Fruit fly (Drosophila melanogaster): ENCODE data around the gene Drep4.

Gene Drep4

DNA sequence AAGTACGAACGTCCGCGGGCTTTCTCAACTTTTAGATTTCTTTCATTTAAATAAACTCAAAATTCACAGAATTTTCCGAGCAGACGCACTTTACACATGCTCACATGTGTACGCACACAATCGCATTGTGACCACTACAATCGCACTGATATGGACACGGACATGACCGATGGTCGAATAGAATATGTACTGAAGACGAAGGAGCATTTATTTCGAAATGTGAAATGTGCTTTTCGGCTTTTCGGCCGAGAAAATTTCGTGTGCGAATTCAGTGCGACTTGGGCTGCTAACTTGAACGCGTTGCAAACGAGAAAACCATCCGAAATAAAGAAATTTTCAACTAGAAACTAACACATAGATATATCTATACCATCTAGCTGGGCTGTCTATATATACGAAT is 25.5 kb downstream of the Drep4 start, which contains the start of gene CG44085:
Gene CG44085, plus strand, starts transcription at position 269 of the 400 bp plus-strand sequence.
- no peak for TF ChIP-seq dmrt93B (GFP tag; optimal IDR thresholded peaks at IDR 0.05)
- TF ChIP-seq h (GFP tag; optimal IDR thresholded peaks at IDR 0.05), result no peak
- no peak for TF ChIP-seq CrebA (GFP tag; optimal IDR thresholded peaks at IDR 0.05; ENCODE audit: borderline replicate concordance)
- TF ChIP-seq Mio (GFP tag; optimal IDR thresholded peaks at IDR 0.05), result no peak
- no peak for TF ChIP-seq Sp1 (GFP tag; optimal IDR thresholded peaks at IDR 0.05)
- no peak for TF ChIP-seq CG32264 (GFP tag; optimal IDR thresholded peaks at IDR 0.05)
- TF ChIP-seq Myc (optimal IDR thresholded peaks at IDR 0.05), result no peak
- TF ChIP-seq GATAd (GFP tag; optimal IDR thresholded peaks at IDR 0.05), result no peak
- TF ChIP-seq rgr (GFP tag; optimal IDR thresholded peaks at IDR 0.05), result no peak
- TF ChIP-seq dl (GFP tag; optimal IDR thresholded peaks at IDR 0.05; ENCODE audit: insufficient read depth in 1 of 2, partially characterized antibody in 2 of 2), result no peak
- no peak for TF ChIP-seq Rel (GFP tag; optimal IDR thresholded peaks at IDR 0.05)
- TF ChIP-seq Rel (tag; optimal IDR thresholded peaks at IDR 0.05), result no peak
- no peak for TF ChIP-seq Hr83 (GFP tag; optimal IDR thresholded peaks at IDR 0.05; ENCODE audit: poor library complexity, severe bottlenecking)
- TF ChIP-seq OdsH (GFP tag; optimal IDR thresholded peaks at IDR 0.05), result no peak

DNA sequence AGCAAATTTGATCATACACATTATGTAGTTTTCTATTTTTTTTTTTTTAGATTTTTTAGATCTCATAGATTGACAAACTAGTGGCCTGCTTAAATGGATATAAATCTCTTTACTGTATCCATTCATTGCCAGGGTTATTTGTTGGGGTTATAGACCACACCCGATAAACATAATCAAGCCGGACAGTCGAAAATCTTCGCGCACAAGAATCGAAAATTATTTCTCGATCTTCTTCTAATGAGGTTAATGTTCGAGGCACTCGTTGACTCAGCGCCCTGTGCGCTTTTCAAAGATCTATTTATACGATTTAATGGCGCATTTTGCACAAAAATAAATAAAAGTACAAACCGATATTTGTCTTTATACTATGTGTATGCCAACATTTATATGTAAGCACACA is 26.6 kb downstream of the Drep4 start, which contains the start of gene CG31730:
Gene CG31730, minus strand, starts transcription at position 101 of the 400 bp plus-strand sequence.
- TF ChIP-seq Myc (optimal IDR thresholded peaks at IDR 0.05), result no peak
- TF ChIP-seq sv (GFP tag; optimal IDR thresholded peaks at IDR 0.05), result no peak
- TF ChIP-seq Sp1 (GFP tag; optimal IDR thresholded peaks at IDR 0.05), result no peak
- no peak for TF ChIP-seq jim (GFP tag; optimal IDR thresholded peaks at IDR 0.05)
- no peak for TF ChIP-seq brk (GFP tag; optimal IDR thresholded peaks at IDR 0.05)
- TF ChIP-seq CG9705 (GFP tag; optimal IDR thresholded peaks at IDR 0.05), result no peak
- TF ChIP-seq usp (GFP tag; optimal IDR thresholded peaks at IDR 0.05), result no peak
- no peak for TF ChIP-seq rgr (GFP tag; optimal IDR thresholded peaks at IDR 0.05)
- TF ChIP-seq OdsH (GFP tag; optimal IDR thresholded peaks at IDR 0.05), result no peak

DNA sequence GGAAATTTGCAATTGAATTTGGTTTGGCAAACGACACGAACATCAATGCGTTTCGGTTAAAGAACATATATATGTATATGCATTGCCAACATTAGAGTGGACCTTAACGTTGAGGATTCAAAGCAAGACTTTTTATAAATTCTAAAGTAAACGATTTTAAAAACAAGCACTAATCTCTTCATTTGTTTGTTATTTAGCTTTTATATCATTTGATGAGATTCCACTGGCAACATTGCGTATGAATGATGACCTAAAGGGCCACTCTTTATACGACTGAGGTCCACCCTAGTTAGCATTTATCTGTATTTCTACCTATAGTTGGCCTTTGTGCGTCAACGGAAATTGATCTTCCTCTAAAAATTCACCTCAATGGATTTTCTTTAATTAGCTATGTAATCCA is 27.6 kb downstream of the Drep4 start:
- TF ChIP-seq tai (GFP tag; optimal IDR thresholded peaks at IDR 0.05) (no peak), HLH106 (tag; optimal IDR thresholded peaks at IDR 0.05) (no peak), Rel (GFP tag; optimal IDR thresholded peaks at IDR 0.05) (no peak), Rel (tag; optimal IDR thresholded peaks at IDR 0.05) (no peak), OdsH (GFP tag; optimal IDR thresholded peaks at IDR 0.05) (no peak), Jra (GFP tag; optimal IDR thresholded peaks at IDR 0.05) (no peak), Hr83 (GFP tag; optimal IDR thresholded peaks at IDR 0.05; ENCODE audit: poor library complexity, severe bottlenecking) (no peak), fru (GFP tag; optimal IDR thresholded peaks at IDR 0.05) (no peak), CG32264 (GFP tag; optimal IDR thresholded peaks at IDR 0.05) (no peak), Hnf4 (GFP tag; optimal IDR thresholded peaks at IDR 0.05) (no peak), jim (GFP tag; optimal IDR thresholded peaks at IDR 0.05) (no peak), Dfd (GFP tag; optimal IDR thresholded peaks at IDR 0.05) (no peak), Dif (GFP tag; optimal IDR thresholded peaks at IDR 0.05; ENCODE audit: partially characterized antibody) (no peak), foxo (GFP tag; optimal IDR thresholded peaks at IDR 0.05) (no peak), rgr (GFP tag; optimal IDR thresholded peaks at IDR 0.05) (no peak), Hr78 (GFP tag; optimal IDR thresholded peaks at IDR 0.05) (no peak), Sp1 (GFP tag; optimal IDR thresholded peaks at IDR 0.05) (no peak), N (GFP tag; optimal IDR thresholded peaks at IDR 0.05) (no peak)

DNA sequence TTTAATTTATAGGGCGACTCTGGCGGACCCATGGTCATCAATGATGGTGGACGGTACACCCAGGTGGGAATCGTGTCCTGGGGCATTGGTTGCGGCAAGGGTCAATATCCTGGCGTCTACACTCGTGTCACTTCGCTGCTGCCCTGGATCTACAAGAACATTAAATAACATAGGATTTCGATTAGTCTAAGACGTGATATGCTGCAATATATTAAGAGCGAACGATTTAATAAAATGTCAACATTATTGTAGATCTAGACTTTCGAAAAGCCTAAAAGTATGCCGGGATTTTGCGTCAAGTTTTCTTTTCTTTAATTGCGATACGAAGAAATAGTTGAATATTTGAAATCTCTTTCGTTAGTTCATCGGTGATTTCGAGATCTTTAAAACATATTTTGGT is 29.1 kb downstream of the Drep4 start, which contains the start of gene Naa20B:
Gene Naa20B, plus strand, starts transcription at position 301 of the 400 bp plus-strand sequence.
- TF ChIP-seq psq (GFP tag; optimal IDR thresholded peaks at IDR 0.05), result no peak
- TF ChIP-seq usp (GFP tag; optimal IDR thresholded peaks at IDR 0.05), result no peak
- no peak for TF ChIP-seq dl (GFP tag; optimal IDR thresholded peaks at IDR 0.05; ENCODE audit: insufficient read depth in 1 of 2, partially characterized antibody in 2 of 2)
- no peak for TF ChIP-seq foxo (GFP tag; optimal IDR thresholded peaks at IDR 0.05)
- no peak for TF ChIP-seq sage (GFP tag; optimal IDR thresholded peaks at IDR 0.05)
- TF ChIP-seq Mio (GFP tag; optimal IDR thresholded peaks at IDR 0.05), result no peak
- TF ChIP-seq tai (GFP tag; optimal IDR thresholded peaks at IDR 0.05), result no peak
- no peak for TF ChIP-seq pan (optimal IDR thresholded peaks at IDR 0.05)
- TF ChIP-seq Hnf4 (GFP tag; optimal IDR thresholded peaks at IDR 0.05), result no peak
- no peak for TF ChIP-seq Vsx2 (GFP tag; optimal IDR thresholded peaks at IDR 0.05; ENCODE audit: partially characterized antibody)
